Worm (Caenorhabditis elegans): ENCODE data around the gene T03F7.5.

The T03F7.5 gene

DNA sequence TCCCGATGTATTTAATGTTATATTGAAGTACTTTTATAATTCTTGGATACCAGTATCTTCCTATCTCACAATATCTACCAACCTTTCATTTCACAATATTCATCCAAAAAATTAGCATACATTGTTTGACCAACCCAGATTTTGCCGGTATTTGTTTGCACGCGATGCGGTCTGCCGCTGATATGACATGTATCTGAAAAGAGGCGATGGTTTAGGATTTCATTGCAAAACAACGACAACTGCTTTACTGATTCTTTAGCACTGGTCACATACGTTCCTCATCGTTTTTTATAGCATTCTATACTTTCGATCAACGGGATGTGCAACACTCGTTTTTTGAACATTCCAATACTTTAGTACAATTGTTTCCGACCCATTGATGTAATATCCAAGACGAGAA is 50.7 kb downstream of the T03F7.5 start, which contains the start of gene mam-4:
Gene mam-4, plus strand, starts transcription at position 301 of the 400 bp plus-strand sequence.
- TF ChIP-seq ama-1 (optimal IDR thresholded peaks at IDR 0.05): no peak
